Worm (Caenorhabditis elegans): ENCODE data around the gene T27C5.10.

Gene T27C5.10

DNA sequence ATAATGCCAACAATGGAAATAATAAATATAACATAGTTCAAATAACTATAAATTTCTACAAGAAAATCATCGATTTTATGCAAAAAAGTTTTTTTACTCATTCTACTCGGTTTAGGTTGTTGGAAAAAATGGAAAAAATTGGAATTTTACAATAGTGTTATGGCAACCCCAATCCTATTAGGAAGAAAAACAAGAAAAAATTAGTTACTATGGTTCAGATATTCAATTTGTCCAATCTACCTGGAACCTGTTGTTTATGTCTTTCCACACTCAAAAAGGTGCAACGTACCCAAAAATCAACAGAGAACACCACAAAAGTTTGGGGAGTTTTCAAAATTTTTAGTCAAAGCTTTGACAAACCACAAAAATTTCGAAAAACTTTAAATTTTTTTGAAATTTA is at the start of gene T27C5.10:
T27C5.10 (minus strand) TSS at position 101 of the 400 bp plus-strand sequence.
- TF ChIP-seq ceh-82 (tag; optimal IDR thresholded peaks at IDR 0.05) (no peak), nhr-28 (tag; optimal IDR thresholded peaks at IDR 0.05) (no peak), zag-1 (tag; optimal IDR thresholded peaks at IDR 0.05) (no peak), ztf-11 (tag; optimal IDR thresholded peaks at IDR 0.05) (no peak), lin-39 (tag; optimal IDR thresholded peaks at IDR 0.05) (no peak), skn-1 (tag; optimal IDR thresholded peaks at IDR 0.05) (no peak), nhr-43 (tag; optimal IDR thresholded peaks at IDR 0.05; ENCODE audit: poor library complexity, severe bottlenecking) (no peak), ztf-4 (tag; optimal IDR thresholded peaks at IDR 0.05) (no peak), fkh-2 (tag; optimal IDR thresholded peaks at IDR 0.05) (no peak), aly-2 (tag; optimal IDR thresholded peaks at IDR 0.05) (no peak), elt-2 (tag; optimal IDR thresholded peaks at IDR 0.05) (no peak), jun-1 (tag; optimal IDR thresholded peaks at IDR 0.05) (no peak), snpc-4 (tag; optimal IDR thresholded peaks at IDR 0.05) (no peak), nhr-237 (tag; optimal IDR thresholded peaks at IDR 0.05) (no peak), hmg-11 (tag; optimal IDR thresholded peaks at IDR 0.05) (no peak), unc-39 (tag; optimal IDR thresholded peaks at IDR 0.05) (no peak), pqm-1 (tag; optimal IDR thresholded peaks at IDR 0.05) (no peak), tbx-2 (tag; optimal IDR thresholded peaks at IDR 0.05) (no peak), nhr-76 (tag; optimal IDR thresholded peaks at IDR 0.05) (no peak), ceh-16 (tag; optimal IDR thresholded peaks at IDR 0.05) (no peak)

DNA sequence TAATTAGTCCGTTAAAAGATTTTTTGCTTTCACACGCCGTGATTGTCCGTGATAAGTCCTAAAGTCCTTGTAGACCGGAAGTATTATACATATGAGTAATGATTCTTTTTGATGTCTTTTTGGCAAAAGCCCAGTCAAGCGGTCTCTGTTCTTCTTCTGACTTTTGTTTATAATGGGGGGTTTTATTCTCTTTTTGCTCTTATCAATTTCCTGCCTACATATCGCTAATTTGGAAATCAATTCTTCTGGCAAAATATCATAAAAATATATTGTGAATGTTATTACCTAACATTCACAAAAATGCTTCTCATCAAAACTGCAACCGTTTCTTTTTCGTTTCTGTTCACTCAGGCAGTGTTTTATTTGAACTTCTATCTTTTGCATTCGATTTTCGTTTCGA is 46.5 kb upstream of the T27C5.10 start, which contains the start of gene srbc-61:
srbc-61 (plus strand) TSS at position 301 of the 400 bp plus-strand sequence.
- TF ChIP-seq aly-2 (tag; optimal IDR thresholded peaks at IDR 0.05) (no peak), ama-1 (optimal IDR thresholded peaks at IDR 0.05) (no peak), lin-15B (tag; optimal IDR thresholded peaks at IDR 0.05) (no peak), unc-39 (tag; optimal IDR thresholded peaks at IDR 0.05) (no peak), ceh-28 (tag; optimal IDR thresholded peaks at IDR 0.05) (no peak), fos-1 (tag; optimal IDR thresholded peaks at IDR 0.05) (no peak), ztf-4 (tag; optimal IDR thresholded peaks at IDR 0.05) (no peak), elt-1 (tag; optimal IDR thresholded peaks at IDR 0.05) (no peak), unc-62 (GFP tag; optimal IDR thresholded peaks at IDR 0.05) (no peak), pha-4 (tag; optimal IDR thresholded peaks at IDR 0.05) (no peak), nhr-77 (tag; optimal IDR thresholded peaks at IDR 0.05) (no peak), sea-2 (GFP tag; optimal IDR thresholded peaks at IDR 0.05) (no peak), nhr-76 (tag; optimal IDR thresholded peaks at IDR 0.05) (no peak), ztf-11 (tag; optimal IDR thresholded peaks at IDR 0.05) (no peak), skn-1 (tag; optimal IDR thresholded peaks at IDR 0.05) (no peak), nhr-23 (tag; optimal IDR thresholded peaks at IDR 0.05) (no peak), nhr-12 (tag; optimal IDR thresholded peaks at IDR 0.05) (no peak), ZK546.5 (tag; optimal IDR thresholded peaks at IDR 0.05) (no peak)

DNA sequence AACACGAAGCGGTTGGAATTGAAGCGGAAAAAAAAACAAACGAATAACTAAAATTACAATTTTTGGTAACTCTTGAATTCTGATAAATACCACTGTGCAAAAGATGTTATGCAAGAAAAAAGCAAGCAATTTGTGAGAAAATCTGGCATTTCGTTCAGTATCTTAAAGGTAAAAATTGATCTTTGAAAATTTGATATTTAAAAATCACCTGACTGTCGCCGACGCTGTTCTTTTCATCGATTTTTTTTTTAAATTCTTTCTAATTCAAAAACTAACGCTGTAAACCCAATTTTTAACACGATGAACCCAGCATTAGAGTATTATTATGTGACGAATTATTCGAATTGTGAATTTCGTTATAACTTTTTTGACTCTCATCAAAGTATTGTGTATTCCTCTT is 43.7 kb upstream of the T27C5.10 start, which contains the start of gene srh-123:
srh-123 (plus strand) TSS at position 301 of the 400 bp plus-strand sequence.
- TF ChIP-seq lin-39 (tag; optimal IDR thresholded peaks at IDR 0.05) = no peak

DNA sequence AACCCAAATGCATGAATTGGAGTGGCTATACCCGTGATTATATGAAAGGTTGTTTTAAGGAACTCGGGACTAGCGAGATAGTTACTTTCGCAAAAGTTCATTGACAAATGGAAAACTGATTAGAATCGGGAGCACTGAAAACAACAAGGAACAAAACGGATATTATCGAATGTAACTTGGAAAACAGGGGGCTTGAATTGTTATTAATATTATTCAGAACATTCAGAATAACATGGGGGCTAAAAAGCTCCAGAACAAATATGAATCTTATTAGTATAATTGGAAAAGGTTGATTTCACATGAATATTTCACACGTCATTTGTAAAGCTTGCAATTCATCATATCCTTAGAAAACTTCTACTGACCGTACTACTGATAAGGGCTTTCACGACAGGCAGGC is 41.6 kb upstream of the T27C5.10 start, which contains the start of gene srh-235:
srh-235 (minus strand) TSS at position 101 of the 400 bp plus-strand sequence.
- TF ChIP-seq lin-15B (tag; optimal IDR thresholded peaks at IDR 0.05) = no peak
- TF ChIP-seq nhr-23 (tag; optimal IDR thresholded peaks at IDR 0.05) = no peak
- no peak for TF ChIP-seq fkh-10 (GFP tag; optimal IDR thresholded peaks at IDR 0.05)
- TF ChIP-seq ztf-4 (tag; optimal IDR thresholded peaks at IDR 0.05) = no peak
- no peak for TF ChIP-seq elt-3 (tag; optimal IDR thresholded peaks at IDR 0.05)
- TF ChIP-seq ZK546.5 (tag; optimal IDR thresholded peaks at IDR 0.05) = no peak
- TF ChIP-seq nhr-43 (tag; optimal IDR thresholded peaks at IDR 0.05; ENCODE audit: poor library complexity, severe bottlenecking) = no peak
- no peak for TF ChIP-seq nhr-237 (tag; optimal IDR thresholded peaks at IDR 0.05)
- no peak for TF ChIP-seq ama-1 (optimal IDR thresholded peaks at IDR 0.05)
- TF ChIP-seq jun-1 (tag; optimal IDR thresholded peaks at IDR 0.05) = no peak

DNA sequence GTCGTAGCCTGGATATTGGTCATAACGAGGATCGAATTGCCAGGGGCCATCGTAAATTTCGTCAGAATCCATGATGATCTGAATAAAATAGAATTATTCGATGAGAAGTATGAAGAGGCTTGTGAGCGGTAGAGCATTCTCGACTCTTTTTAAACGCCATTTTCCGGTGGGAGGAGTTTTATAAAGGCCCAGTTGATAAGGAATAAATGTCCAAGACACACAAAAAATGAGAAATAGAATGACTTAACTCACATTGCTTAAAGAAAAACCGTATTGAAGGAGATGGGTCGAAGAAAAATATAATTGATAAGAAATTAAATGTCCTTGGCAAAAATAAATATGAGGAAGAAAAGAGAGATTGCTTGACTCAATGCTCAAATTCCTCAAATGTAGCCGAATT is 39.2 kb upstream of the T27C5.10 start, which contains the start of gene F20E11.17:
F20E11.17 (minus strand) TSS at position 101 of the 400 bp plus-strand sequence.
- TF ChIP-seq nhr-12 (tag; optimal IDR thresholded peaks at IDR 0.05) = no peak
- no peak for TF ChIP-seq jun-1 (tag; optimal IDR thresholded peaks at IDR 0.05)
- no peak for TF ChIP-seq unc-39 (tag; optimal IDR thresholded peaks at IDR 0.05)
- TF ChIP-seq elt-1 (tag; optimal IDR thresholded peaks at IDR 0.05) = no peak
- no peak for TF ChIP-seq nhr-43 (tag; optimal IDR thresholded peaks at IDR 0.05; ENCODE audit: poor library complexity, severe bottlenecking)
- no peak for TF ChIP-seq elt-3 (tag; optimal IDR thresholded peaks at IDR 0.05)
- TF ChIP-seq ceh-82 (tag; optimal IDR thresholded peaks at IDR 0.05) = no peak
- TF ChIP-seq zag-1 (tag; optimal IDR thresholded peaks at IDR 0.05) = no peak
- TF ChIP-seq fos-1 (tag; optimal IDR thresholded peaks at IDR 0.05) = no peak
- no peak for TF ChIP-seq snpc-4 (tag; optimal IDR thresholded peaks at IDR 0.05)

All from whole organism, L3 larva.